Fruit fly (Drosophila melanogaster): Measurements from ENCODE around the gene fu.
A peak's percentile ranks its signal among the peaks of the same experiment; 100 is the strongest.

fu gene

dm6 chrX:18644890-18645289 is 12.7 kb upstream of the fu start (continued):
- TF ChIP-seq Dad (GFP tag; optimal IDR thresholded peaks at IDR 0.05) (no peak), Lhr (GFP tag; optimal IDR thresholded peaks at IDR 0.05) (peak; percentile 30), CG34422 (GFP tag; IDR thresholded peaks at IDR 0.05) (peak; percentile 74; the same call in 2 of the 3 replicates), CG15269 (tag; optimal IDR thresholded peaks at IDR 0.05) (peak; percentile 90), nerfin-1 (tag; optimal IDR thresholded peaks at IDR 0.05) (peak; percentile 81), CG32767 (GFP tag; IDR thresholded peaks at IDR 0.05) (peak; percentile 59; the same call in 1 of the 2 replicates), CG15696 (tag; optimal IDR thresholded peaks at IDR 0.05) (peak; percentile 71), CG3163 (GFP tag; optimal IDR thresholded peaks at IDR 0.05) (no peak), HLH3B (GFP tag; IDR thresholded peaks at IDR 0.05) (peak; percentile 80), chif (GFP tag; optimal IDR thresholded peaks at IDR 0.05) (peak; percentile 65 to 85), az2 (GFP tag; optimal IDR thresholded peaks at IDR 0.05) (peak; percentile 84), CG4707 (GFP tag; optimal IDR thresholded peaks at IDR 0.05) (peak; percentile 44), ATbp (GFP tag; optimal IDR thresholded peaks at IDR 0.05) (peak; percentile 84), CG10565 (GFP tag; optimal IDR thresholded peaks at IDR 0.05) (no peak), crp (GFP tag; optimal IDR thresholded peaks at IDR 0.05) (peak in 1 of 2 experiments; percentile 16), Lpt (GFP tag; optimal IDR thresholded peaks at IDR 0.05) (no peak), CG12659 (GFP tag; optimal IDR thresholded peaks at IDR 0.05) (peak; percentile 84), gsb-n (tag; optimal IDR thresholded peaks at IDR 0.05) (peak; percentile 70), D19B (GFP tag; optimal IDR thresholded peaks at IDR 0.05) (peak; percentile 58), tgo (GFP tag; IDR thresholded peaks at IDR 0.05) (peak; percentile 79), D19A (tag; optimal IDR thresholded peaks at IDR 0.05) (peak; percentile 79), CG17912 (GFP tag; optimal IDR thresholded peaks at IDR 0.05) (peak; percentile 75), CG2116 (GFP tag; optimal IDR thresholded peaks at IDR 0.05) (peak; percentile 31), scrt (GFP tag; optimal IDR thresholded peaks at IDR 0.05) (peak; percentile 69), inv (GFP tag; IDR thresholded peaks at IDR 0.05; ENCODE audit: partially characterized antibody) (no peak), Gsc (GFP tag; IDR thresholded peaks at IDR 0.05) (no peak), CG11695 (GFP tag; IDR thresholded peaks at IDR 0.05) (peak; percentile 72; the same call in 2 of the 3 replicates), ranshi (GFP tag; IDR thresholded peaks at IDR 0.05) (peak; percentile 76), lola (GFP tag; optimal IDR thresholded peaks at IDR 0.05) (peak in 1 of 3 experiments; percentile 69), sob (GFP tag; IDR thresholded peaks at IDR 0.05) (peak; percentile 79), Atf6 (GFP tag; IDR thresholded peaks at IDR 0.05) (peak; percentile 76), Myb (GFP tag; optimal IDR thresholded peaks at IDR 0.05) (peak; percentile 48), mirr (GFP tag; optimal IDR thresholded peaks at IDR 0.05) (peak; percentile 31), chinmo (GFP tag; IDR thresholded peaks at IDR 0.05; ENCODE audit: partially characterized antibody) (no peak), vfl (GFP tag; optimal IDR thresholded peaks at IDR 0.05) (peak; percentile 51), CG6175 (GFP tag; IDR thresholded peaks at IDR 0.05) (no peak), sim (GFP tag; IDR thresholded peaks at IDR 0.05) (0 out of 2 replicates have a peak, but pooled peaks have one; percentile 34), trem (tag; optimal IDR thresholded peaks at IDR 0.05) (peak; percentile 56), dpn (GFP tag; optimal IDR thresholded peaks at IDR 0.05) (peak; percentile 69 to 79), row (GFP tag; IDR thresholded peaks at IDR 0.05) (peak; percentile 87), CG14441 (GFP tag; IDR thresholded peaks at IDR 0.05) (peak; percentile 81), CG5180 (GFP tag; optimal IDR thresholded peaks at IDR 0.05) (peak; percentile 66), Side (GFP tag; optimal IDR thresholded peaks at IDR 0.05) (peak; percentile 66), CG13287 (GFP tag; IDR thresholded peaks at IDR 0.05; ENCODE audit: partially characterized antibody) (no peak), CG18011 (GFP tag; optimal IDR thresholded peaks at IDR 0.05) (peak; percentile 49), CG13123 (GFP tag; optimal IDR thresholded peaks at IDR 0.05) (peak; percentile 46), CG1529 (GFP tag; optimal IDR thresholded peaks at IDR 0.05) (peak; percentile 67), CG4730 (GFP tag; IDR thresholded peaks at IDR 0.05) (peak; percentile 48), grn (GFP tag; optimal IDR thresholded peaks at IDR 0.05) (peak; percentile 77), CG33213 (GFP tag; optimal IDR thresholded peaks at IDR 0.05) (peak; percentile 62)
